Worm (Caenorhabditis elegans) whole organism, midembryonic: ENCODE results near the gene skr-5.

Source experiments
- T22C8.4 ChIP-seq: fragments of 200-800 bp; sonication (Bioruptor generic); IDR thresholded peaks from 2 replicates; pipeline ENCODE4 v1.3.6; 2022; ENCODE audit warnings: missing genetic modification characterization, missing compliant biosample characterization
- cog-1 ChIP-seq: sonication (generic microtip); optimal IDR thresholded peaks from 2 replicates; lab custom pipeline; 2016; ENCODE audit warnings: missing genetic modification characterization, missing compliant biosample characterization
- flt-1 ChIP-seq: fragments of 200-800 bp; sonication (Bioruptor generic); IDR thresholded peaks from 2 replicates; pipeline ENCODE4 v1.3.6; 2022; ENCODE audit warnings: missing genetic modification characterization, missing compliant biosample characterization
- klf-2 ChIP-seq: fragments of 200-800 bp; sonication (Bioruptor generic); conservative IDR thresholded peaks from 2 replicates; pipeline ENCODE4 v1.3.6; 2022; ENCODE audit warnings: missing genetic modification reagents, missing genetic modification characterization, missing compliant biosample characterization
- med-1 ChIP-seq: sonication (generic microtip); optimal IDR thresholded peaks from 2 replicates; lab custom pipeline; 2017; ENCODE audit warnings: missing genetic modification characterization, mild to moderate bottlenecking, missing compliant biosample characterization, antibody characterized with exemption, missing genetic modification reagents; ENCODE audit not compliant: insufficient read depth
- ref-1 ChIP-seq: fragments of 200-800 bp; sonication (Bioruptor generic); conservative IDR thresholded peaks from 2 replicates; pipeline ENCODE4 v1.3.6; 2022; ENCODE audit warnings: missing genetic modification reagents, missing genetic modification characterization, missing compliant biosample characterization
- tab-1 ChIP-seq: fragments of 200-800 bp; sonication (Bioruptor generic); IDR thresholded peaks from 2 replicates; pipeline ENCODE4 v1.3.6; 2022; ENCODE audit warnings: missing genetic modification characterization, missing compliant biosample characterization
- ztf-23 ChIP-seq: fragments of 200-800 bp; sonication (Bioruptor generic); IDR thresholded peaks from 2 replicates; pipeline ENCODE4 v1.3.6; 2022; ENCODE audit warnings: missing genetic modification reagents, missing genetic modification characterization, missing compliant biosample characterization
- ztf-29 ChIP-seq: fragments of 200-800 bp; sonication (Bioruptor generic); IDR thresholded peaks from 2 replicates; pipeline ENCODE4 v1.3.6; 2022; ENCODE audit warnings: missing genetic modification reagents, missing genetic modification characterization, missing compliant biosample characterization

Gene skr-5

ce11 chrV:17322397-17322909, 25.2 kb upstream of the skr-5 start, which contains the start of gene F31E9.3:
F31E9.3 (plus strand) TSS chrV:17322590.
- TF ChIP-seq T22C8.4 (GFP tag; lab: Robert Waterston, UW): no peak
- TF ChIP-seq ref-1: no peak
- TF ChIP-seq flt-1 (GFP tag; lab: Robert Waterston, UW): no peak
- no peak for TF ChIP-seq cog-1 (tag; lab: Kevin White, UChicago)
- no peak for TF ChIP-seq tab-1 (GFP tag; lab: Robert Waterston, UW)
- no peak for TF ChIP-seq ztf-23 (GFP tag; lab: Robert Waterston, UW)
- no peak for TF ChIP-seq med-1 (GFP tag; lab: Kevin White, UChicago)
- no peak for TF ChIP-seq klf-2 (GFP tag; lab: Robert Waterston, UW)
- no peak for TF ChIP-seq ztf-29 (GFP tag; lab: Robert Waterston, UW)

- TF ChIP-seq T22C8.4 (GFP tag; lab: Robert Waterston, UW) (no peak), cog-1 (tag; lab: Kevin White, UChicago) (no peak), ztf-29 (GFP tag; lab: Robert Waterston, UW) (no peak), flt-1 (GFP tag; lab: Robert Waterston, UW) (no peak), ref-1 (no peak), ztf-23 (GFP tag; lab: Robert Waterston, UW) (no peak), med-1 (GFP tag; lab: Kevin White, UChicago) (no peak), tab-1 (GFP tag; lab: Robert Waterston, UW) (no peak), klf-2 (GFP tag; lab: Robert Waterston, UW) (no peak)
Measured at ce11 chrV:17323876-17324275, 23.8 kb upstream of the skr-5 start.

ce11 chrV:17327867-17328266, 19.8 kb upstream of the skr-5 start, which contains the start of gene sdz-16:
sdz-16 (minus strand) TSS chrV:17327967.
- no peak for TF ChIP-seq ref-1
- no peak for TF ChIP-seq flt-1 (GFP tag; lab: Robert Waterston, UW)
- TF ChIP-seq ztf-29 (GFP tag; lab: Robert Waterston, UW): no peak
- no peak for TF ChIP-seq T22C8.4 (GFP tag; lab: Robert Waterston, UW)
- no peak for TF ChIP-seq tab-1 (GFP tag; lab: Robert Waterston, UW)
- TF ChIP-seq cog-1 (tag; lab: Kevin White, UChicago): no peak
- no peak for TF ChIP-seq med-1 (GFP tag; lab: Kevin White, UChicago)
- TF ChIP-seq ztf-23 (GFP tag; lab: Robert Waterston, UW): no peak
- no peak for TF ChIP-seq klf-2 (GFP tag; lab: Robert Waterston, UW)

- no peak for TF ChIP-seq med-1 (GFP tag; lab: Kevin White, UChicago)
- no peak for TF ChIP-seq ref-1
- no peak for TF ChIP-seq ztf-29 (GFP tag; lab: Robert Waterston, UW)
- TF ChIP-seq T22C8.4 (GFP tag; lab: Robert Waterston, UW): no peak
- TF ChIP-seq cog-1 (tag; lab: Kevin White, UChicago): no peak
- TF ChIP-seq tab-1 (GFP tag; lab: Robert Waterston, UW): no peak
- TF ChIP-seq klf-2 (GFP tag; lab: Robert Waterston, UW): no peak
- TF ChIP-seq flt-1 (GFP tag; lab: Robert Waterston, UW): no peak
- no peak for TF ChIP-seq ztf-23 (GFP tag; lab: Robert Waterston, UW)
Measured at ce11 chrV:17328497-17328896, 19.2 kb upstream of the skr-5 start, which contains the start of gene srg-44. srg-44 (plus strand) TSS chrV:17328797.

ce11 chrV:17331340-17331739, 16.4 kb upstream of the skr-5 start, which contains the start of gene fbxa-185:
fbxa-185 (plus strand) TSS chrV:17331640.
- no peak for TF ChIP-seq flt-1 (GFP tag; lab: Robert Waterston, UW)
- no peak for TF ChIP-seq cog-1 (tag; lab: Kevin White, UChicago)
- no peak for TF ChIP-seq ztf-29 (GFP tag; lab: Robert Waterston, UW)
- TF ChIP-seq T22C8.4 (GFP tag; lab: Robert Waterston, UW): no peak
- no peak for TF ChIP-seq med-1 (GFP tag; lab: Kevin White, UChicago)
- no peak for TF ChIP-seq ztf-23 (GFP tag; lab: Robert Waterston, UW)
- TF ChIP-seq ref-1: no peak
- TF ChIP-seq tab-1 (GFP tag; lab: Robert Waterston, UW): no peak
- no peak for TF ChIP-seq klf-2 (GFP tag; lab: Robert Waterston, UW)

- TF ChIP-seq klf-2 (GFP tag; lab: Robert Waterston, UW) (no peak), flt-1 (GFP tag; lab: Robert Waterston, UW) (no peak), ztf-23 (GFP tag; lab: Robert Waterston, UW) (no peak), ref-1 (no peak), med-1 (GFP tag; lab: Kevin White, UChicago) (no peak), T22C8.4 (GFP tag; lab: Robert Waterston, UW) (no peak), ztf-29 (GFP tag; lab: Robert Waterston, UW) (no peak), cog-1 (tag; lab: Kevin White, UChicago) (no peak), tab-1 (GFP tag; lab: Robert Waterston, UW) (no peak)
Measured at ce11 chrV:17339349-17339748, 8.4 kb upstream of the skr-5 start.

ce11 chrV:17344876-17345275, 2.8 kb upstream of the skr-5 start, which contains the start of the genes fbxa-188 and fbxa-189:
fbxa-188 (minus strand) TSS chrV:17344926.
fbxa-189 (plus strand) TSS chrV:17345214.
- TF ChIP-seq ztf-29 (GFP tag; lab: Robert Waterston, UW): no peak
- TF ChIP-seq klf-2 (GFP tag; lab: Robert Waterston, UW): no peak
- TF ChIP-seq med-1 (GFP tag; lab: Kevin White, UChicago): no peak
- no peak for TF ChIP-seq flt-1 (GFP tag; lab: Robert Waterston, UW)
- no peak for TF ChIP-seq ztf-23 (GFP tag; lab: Robert Waterston, UW)
- TF ChIP-seq tab-1 (GFP tag; lab: Robert Waterston, UW): no peak
- no peak for TF ChIP-seq cog-1 (tag; lab: Kevin White, UChicago)
- no peak for TF ChIP-seq T22C8.4 (GFP tag; lab: Robert Waterston, UW)
- TF ChIP-seq ref-1: no peak

- TF ChIP-seq T22C8.4 (GFP tag; lab: Robert Waterston, UW): no peak
- TF ChIP-seq flt-1 (GFP tag; lab: Robert Waterston, UW): no peak
- no peak for TF ChIP-seq ztf-29 (GFP tag; lab: Robert Waterston, UW)
- no peak for TF ChIP-seq tab-1 (GFP tag; lab: Robert Waterston, UW)
- TF ChIP-seq med-1 (GFP tag; lab: Kevin White, UChicago): no peak
- TF ChIP-seq klf-2 (GFP tag; lab: Robert Waterston, UW): no peak
- TF ChIP-seq cog-1 (tag; lab: Kevin White, UChicago): no peak
- no peak for TF ChIP-seq ref-1
- TF ChIP-seq ztf-23 (GFP tag; lab: Robert Waterston, UW): no peak
Measured at ce11 chrV:17350093-17350492, 2.4 kb downstream of the skr-5 start, which contains the start of gene lsy-27. lsy-27 (minus strand) TSS chrV:17350193.
